Fruit fly (Drosophila melanogaster): ENCODE results near the gene CG34043.
A peak's percentile ranks its signal among the peaks of the same experiment; 100 is the strongest.

The CG34043 gene

DNA sequence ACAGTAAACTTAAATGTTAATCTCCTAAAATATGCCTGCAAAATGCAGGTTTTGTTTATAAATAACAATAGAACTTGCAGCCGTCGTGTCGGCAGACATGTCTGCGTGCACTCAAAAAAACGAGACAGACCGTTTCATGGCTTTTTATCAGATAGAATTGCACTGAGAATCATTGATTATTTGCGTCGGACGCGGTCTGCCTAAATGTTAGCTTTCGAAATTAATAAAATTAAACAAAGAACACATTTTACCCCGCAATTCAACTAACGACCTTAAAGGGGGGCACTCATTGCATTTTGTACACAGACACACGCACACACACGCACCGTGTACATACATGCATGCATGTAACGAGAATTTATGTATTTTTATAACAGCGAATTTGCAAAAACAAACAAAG is 3.8 kb downstream of the CG34043 start (continued):
- TF ChIP-seq CG7271 (tag; optimal IDR thresholded peaks at IDR 0.05) (no peak), CG7963 (GFP tag; IDR thresholded peaks at IDR 0.05; ENCODE audit: partially characterized antibody) (no peak), CG4282 (GFP tag; optimal IDR thresholded peaks at IDR 0.05) (no peak), CG3838 (GFP tag; optimal IDR thresholded peaks at IDR 0.05) (no peak), gfzf (GFP tag; optimal IDR thresholded peaks at IDR 0.05) (no peak), Abd-B (GFP tag; optimal IDR thresholded peaks at IDR 0.05) (no peak), mirr (GFP tag; optimal IDR thresholded peaks at IDR 0.05) (no peak), Med (GFP tag) (peak; percentile 86), CG10462 (GFP tag; optimal IDR thresholded peaks at IDR 0.05) (no peak)

DNA sequence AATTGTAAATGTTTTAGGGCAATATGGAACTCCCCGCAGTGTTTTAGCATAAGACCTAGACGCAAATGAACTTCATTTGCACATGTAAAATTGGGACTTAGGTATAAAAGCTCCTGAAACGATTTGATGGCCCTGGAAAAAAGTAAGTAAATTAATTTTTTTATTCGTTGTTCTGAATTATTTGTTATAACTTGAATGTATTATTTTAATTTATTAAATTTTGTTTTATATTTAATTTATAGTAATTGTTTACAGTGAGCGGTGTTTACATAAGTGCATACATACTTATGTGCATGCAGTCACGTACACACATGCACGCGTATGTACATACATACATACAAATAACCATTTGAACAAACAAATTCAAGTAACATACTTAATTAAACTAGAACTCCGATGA is 4.2 kb downstream of the CG34043 start:
- TF ChIP-seq her (GFP tag; optimal IDR thresholded peaks at IDR 0.05) (no peak), CG2712 (tag; optimal IDR thresholded peaks at IDR 0.05) (peak; percentile 78), Taf1 (GFP tag; IDR thresholded peaks at IDR 0.05) (no peak), CG12299 (tag; optimal IDR thresholded peaks at IDR 0.05) (no peak), CG13775 (GFP tag; optimal IDR thresholded peaks at IDR 0.05) (peak; percentile 45), lbe (GFP tag; optimal IDR thresholded peaks at IDR 0.05) (no peak), twi (tag; optimal IDR thresholded peaks at IDR 0.05) (no peak), CG4730 (GFP tag; IDR thresholded peaks at IDR 0.05) (no peak), Mes4 (GFP tag; optimal IDR thresholded peaks at IDR 0.05) (no peak), Lhr (GFP tag; optimal IDR thresholded peaks at IDR 0.05) (no peak), CG12236 (GFP tag; optimal IDR thresholded peaks at IDR 0.05) (no peak), CG10147 (GFP tag; optimal IDR thresholded peaks at IDR 0.05) (no peak), CG10565 (GFP tag; optimal IDR thresholded peaks at IDR 0.05) (no peak), shn (GFP tag; optimal IDR thresholded peaks at IDR 0.05) (no peak), tap (tag; optimal IDR thresholded peaks at IDR 0.05) (no peak), Myb (GFP tag; optimal IDR thresholded peaks at IDR 0.05) (no peak), kah (GFP tag; optimal IDR thresholded peaks at IDR 0.05) (peak; percentile 44), CG31388 (GFP tag; optimal IDR thresholded peaks at IDR 0.05) (no peak), fd96Cb (tag; optimal IDR thresholded peaks at IDR 0.05) (peak; percentile 45), CG16813 (GFP tag; IDR thresholded peaks at IDR 0.05; ENCODE audit: partially characterized antibody) (no peak), CG6654 (GFP tag; optimal IDR thresholded peaks at IDR 0.05) (no peak), Eip74EF (GFP tag; optimal IDR thresholded peaks at IDR 0.05) (no peak), CG17829 (tag; optimal IDR thresholded peaks at IDR 0.05) (peak; percentile 69), mam (GFP tag; optimal IDR thresholded peaks at IDR 0.05) (no peak), CG12942 (GFP tag; optimal IDR thresholded peaks at IDR 0.05) (no peak), hth (optimal IDR thresholded peaks at IDR 0.05) (no peak), CG9437 (GFP tag; optimal IDR thresholded peaks at IDR 0.05) (peak; percentile 6), wek (GFP tag; optimal IDR thresholded peaks at IDR 0.05) (no peak), CG17612 (GFP tag; IDR thresholded peaks at IDR 0.05) (no peak), CG10431 (GFP tag; optimal IDR thresholded peaks at IDR 0.05) (peak; percentile 34), HLH4C (GFP tag; IDR thresholded peaks at IDR 0.05; ENCODE audit: partially characterized antibody) (no peak), CG14710 (tag; optimal IDR thresholded peaks at IDR 0.05) (peak; percentile 61), Hmx (GFP tag; optimal IDR thresholded peaks at IDR 0.05) (no peak), dm (GFP tag; optimal IDR thresholded peaks at IDR 0.05) (no peak), pros (GFP tag; optimal IDR thresholded peaks at IDR 0.05) (no peak), CG15073 (GFP tag; optimal IDR thresholded peaks at IDR 0.05) (no peak), CG10267 (tag; optimal IDR thresholded peaks at IDR 0.05) (peak; percentile 57), odd (GFP tag; optimal IDR thresholded peaks at IDR 0.05) (no peak), Atf6 (GFP tag; IDR thresholded peaks at IDR 0.05) (no peak), D (optimal IDR thresholded peaks at IDR 0.05) (no peak), D (GFP tag; optimal IDR thresholded peaks at IDR 0.05) (peak; percentile 61), nom (GFP tag; optimal IDR thresholded peaks at IDR 0.05) (peak; percentile 38)
